Worm (Caenorhabditis elegans) whole organism, L2 larva: ENCODE data around the gene F23F1.2.

Source experiments
- R02D3.7 ChIP-seq: fragments of 150-350 bp; optimal IDR thresholded peaks from 2 replicates; lab custom pipeline; 2014; ENCODE audit warnings: missing biosample characterization, missing genetic modification characterization
- lin-13 ChIP-seq: fragments of 150-350 bp; optimal IDR thresholded peaks from 2 replicates; lab custom pipeline; 2014; ENCODE audit warnings: missing biosample characterization, missing genetic modification reagents, missing genetic modification characterization
- nhr-25 ChIP-seq: fragments of 150-350 bp; sonication (generic microtip); optimal IDR thresholded peaks from 3 replicates; lab custom pipeline; 2014; ENCODE audit warnings: missing biosample characterization, missing genetic modification characterization
- snpc-4 ChIP-seq: fragments of 150-350 bp; optimal IDR thresholded peaks from 2 replicates; lab custom pipeline; 2014; ENCODE audit warnings: missing biosample characterization, missing genetic modification characterization
- unc-62 ChIP-seq: fragments of 150-350 bp; optimal IDR thresholded peaks from 2 replicates; lab custom pipeline; 2014; ENCODE audit warnings: missing biosample characterization, missing genetic modification reagents, missing genetic modification characterization
- ztf-11 ChIP-seq: sonication (generic microtip); optimal IDR thresholded peaks from 2 replicates; lab custom pipeline; 2017; ENCODE audit warnings: missing biosample characterization, missing genetic modification characterization

ce11 chrII:57873-58272 lies 23.9 kb downstream of the F23F1.2 start:
- TF ChIP-seq ztf-11 (tag; lab: Kevin White, UChicago) (no peak), nhr-25 (tag; lab: Kevin White, UChicago) (no peak), snpc-4 (tag; lab: Kevin White, UChicago) (no peak), unc-62 (GFP tag; lab: Kevin White, UChicago) (no peak), lin-13 (no peak), R02D3.7 (tag; lab: Kevin White, UChicago) (no peak)
